Worm (Caenorhabditis elegans): ENCODE measurements around the gene nlp-57.

DNA sequence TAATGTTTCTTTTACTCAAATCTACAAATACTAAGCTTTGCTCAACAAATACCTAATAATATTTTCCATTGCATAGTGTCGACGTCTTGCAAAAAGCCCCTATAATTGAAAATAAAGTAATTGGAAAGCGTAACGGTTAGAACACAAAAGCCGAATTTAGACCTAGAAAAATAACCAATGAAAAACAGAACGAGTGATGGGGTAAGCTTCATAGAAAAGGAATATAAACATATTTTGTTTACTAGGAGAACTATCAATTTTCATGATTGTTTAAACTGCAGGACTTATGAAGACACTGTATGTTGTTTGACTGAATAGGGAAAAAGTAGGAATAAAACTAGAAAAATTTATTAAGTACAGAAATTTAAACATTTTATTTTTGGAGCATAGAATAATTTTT, 30.6 kb upstream of the nlp-57 start, which contains the start of gene F38B2.3:
- TF ChIP-seq Y79H2A.3 (GFP tag; conservative IDR thresholded peaks at IDR 0.05), result no peak
- TF ChIP-seq F49E8.2 (tag; optimal IDR thresholded peaks at IDR 0.05; ENCODE audit: insufficient read depth), result no peak

All from whole organism, young adult.